Fruit fly (Drosophila melanogaster) whole organism, embryonic: Measurements from ENCODE around the gene CG46309.

ENCODE experiments used
- Adf1 ChIP-seq: fragments of 200-800 bp; sonication (Bioruptor generic); IDR thresholded peaks from 2 replicates; pipeline ENCODE4 v1.3.6; 2022; ENCODE audit warnings: missing biosample characterization, missing genetic modification characterization
- Atf3 ChIP-seq: fragments of 200-800 bp; sonication (Bioruptor generic); optimal IDR thresholded peaks from 3 replicates; lab custom pipeline; 2016; ENCODE audit warnings: missing biosample characterization, missing genetic modification characterization
- CG11504 ChIP-seq: fragments of 200-800 bp; sonication (Bioruptor generic); optimal IDR thresholded peaks from 3 replicates; lab custom pipeline; 2019; ENCODE audit warnings: missing biosample characterization, mild to moderate bottlenecking, missing genetic modification characterization, moderate library complexity
- CG13624 ChIP-seq: fragments of 200-800 bp; sonication (Bioruptor generic); optimal IDR thresholded peaks from 2 replicates; lab custom pipeline; 2016; ENCODE audit warnings: missing biosample characterization, missing genetic modification characterization
- CG17829 ChIP-seq: fragments of 200-800 bp; optimal IDR thresholded peaks from 2 replicates; lab custom pipeline; 2019; ENCODE audit warnings: missing biosample characterization, mild to moderate bottlenecking, missing genetic modification characterization, moderate library complexity
- CG18476 ChIP-seq: fragments of 200-800 bp; sonication (Bioruptor generic); optimal IDR thresholded peaks from 2 replicates; lab custom pipeline; 2016; ENCODE audit warnings: missing biosample characterization, mild to moderate bottlenecking, missing genetic modification characterization
- CG3065 ChIP-seq: fragments of 200-800 bp; sonication (Bioruptor generic); optimal IDR thresholded peaks from 2 replicates; lab custom pipeline; 2016; ENCODE audit warnings: missing biosample characterization, missing genetic modification characterization
- CG34224 ChIP-seq: fragments of 200-800 bp; sonication (Bioruptor generic); IDR thresholded peaks from 3 replicates; pipeline ENCODE4 v1.3.6; 2022; ENCODE audit warnings: missing biosample characterization, missing genetic modification characterization; ENCODE audit not compliant: partially characterized antibody
- CG34422 ChIP-seq: fragments of 200-800 bp; sonication (Bioruptor generic); IDR thresholded peaks from 3 replicates; pipeline ENCODE4 v1.3.6; 2022; ENCODE audit warnings: missing biosample characterization, missing genetic modification characterization
- CG7372 ChIP-seq: fragments of 200-800 bp; sonication (Bioruptor generic); IDR thresholded peaks from 2 replicates; pipeline ENCODE4 v1.3.6; 2022; ENCODE audit warnings: missing biosample characterization, missing genetic modification characterization
- CG7987 ChIP-seq: fragments of 200-800 bp; sonication (Bioruptor generic); optimal IDR thresholded peaks from 2 replicates; lab custom pipeline; 2018; ENCODE audit warnings: missing biosample characterization, mild to moderate bottlenecking, missing genetic modification characterization, moderate library complexity
- CG8290 ChIP-seq, 3 experiments: fragments of 200-800 bp; sonication (Bioruptor generic); optimal IDR thresholded peaks; 2 replicates each; lab custom pipeline; 2016 to 2019; ENCODE audit warnings: missing biosample characterization in 3 of 3, missing genetic modification characterization in 3 of 3, mild to moderate bottlenecking in 2 of 3, moderate library complexity in 1 of 3
- CG8765 ChIP-seq: fragments of 200-800 bp; sonication (Bioruptor generic); IDR thresholded peaks from 2 replicates; pipeline ENCODE4 v1.3.6; 2022; ENCODE audit warnings: missing biosample characterization, missing genetic modification characterization
- Ets65A ChIP-seq: fragments of 200-800 bp; sonication (Bioruptor generic); peaks from one replicate; lab custom pipeline; 2016; ENCODE audit warnings: missing biosample characterization, missing genetic modification characterization
- Fer1 ChIP-seq: fragments of 200-800 bp; sonication (Bioruptor generic); optimal IDR thresholded peaks from 2 replicates; lab custom pipeline; 2017; ENCODE audit warnings: missing biosample characterization, mild to moderate bottlenecking, missing genetic modification characterization
- H15 ChIP-seq: fragments of 200-800 bp; sonication (Bioruptor generic); IDR thresholded peaks from 3 replicates; pipeline ENCODE4 v1.3.6; 2022; ENCODE audit warnings: missing biosample characterization, missing genetic modification characterization
- Hr78 ChIP-seq, 2 experiments: fragments of 200-800 bp in 1 of 2; fragments of >200 bp in 1 of 2; sonication (Bioruptor generic) in 1 of 2; optimal IDR thresholded peaks; 2 replicates each; lab custom pipeline; 2017 to 2019; ENCODE audit warnings: missing biosample characterization in 2 of 2, missing genetic modification characterization in 2 of 2, mild to moderate bottlenecking in 1 of 2, moderate library complexity in 1 of 2
- Kr ChIP-seq: fragments of 200-800 bp; sonication (Bioruptor generic); optimal IDR thresholded peaks from 2 replicates; lab custom pipeline; 2017; ENCODE audit warnings: missing biosample characterization, mild to moderate bottlenecking, missing genetic modification characterization
- Pdp1 ChIP-seq, 2 experiments: fragments of 200-800 bp; sonication (Bioruptor generic); optimal IDR thresholded peaks; 3 replicates each; lab custom pipeline; 2016; ENCODE audit warnings: missing biosample characterization in 2 of 2, missing genetic modification characterization in 2 of 2, mild to moderate bottlenecking in 1 of 2, moderate library complexity in 1 of 2
- Ptx1 ChIP-seq: fragments of 200-800 bp; sonication (Bioruptor generic); IDR thresholded peaks from 2 replicates; pipeline ENCODE4 v1.3.6; 2022; ENCODE audit warnings: missing biosample characterization, missing genetic modification characterization
- Sox102F ChIP-seq: fragments of 200-800 bp; sonication (Bioruptor generic); optimal IDR thresholded peaks from 2 replicates; lab custom pipeline; 2018; ENCODE audit warnings: missing biosample characterization, mild to moderate bottlenecking, missing genetic modification characterization, moderate library complexity
- bbx ChIP-seq: fragments of 200-800 bp; sonication (Bioruptor generic); IDR thresholded peaks from 2 replicates; pipeline ENCODE4 v1.3.6; 2022; ENCODE audit warnings: missing biosample characterization, missing genetic modification characterization; ENCODE audit not compliant: partially characterized antibody
- cas ChIP-seq: fragments of 200-800 bp; sonication (Bioruptor generic); IDR thresholded peaks from 2 replicates; pipeline ENCODE4 v1.3.6; 2022; ENCODE audit warnings: missing biosample characterization, missing genetic modification characterization
- cg ChIP-seq: fragments of 200-800 bp; sonication (Bioruptor generic); optimal IDR thresholded peaks from 3 replicates; lab custom pipeline; 2019; ENCODE audit warnings: missing biosample characterization, mild to moderate bottlenecking, missing genetic modification characterization, moderate library complexity
- chinmo ChIP-seq: fragments of 200-800 bp; sonication (Bioruptor generic); IDR thresholded peaks from 4 replicates; pipeline ENCODE4 v1.3.6; 2022; ENCODE audit warnings: missing biosample characterization, missing genetic modification characterization; ENCODE audit not compliant: partially characterized antibody
- crp ChIP-seq, 2 experiments: fragments of 200-800 bp; sonication (Bioruptor generic); optimal IDR thresholded peaks; 2 replicates in 1 of 2; 3 replicates in 1 of 2; lab custom pipeline; 2017; ENCODE audit warnings: missing biosample characterization in 2 of 2, missing genetic modification characterization in 2 of 2, mild to moderate bottlenecking in 1 of 2, moderate library complexity in 1 of 2
- da ChIP-seq: fragments of 200-800 bp; sonication (Bioruptor generic); optimal IDR thresholded peaks from 2 replicates; lab custom pipeline; 2016; ENCODE audit warnings: missing biosample characterization, missing genetic modification characterization
- dpn ChIP-seq, 2 experiments: fragments of 200-800 bp; sonication (Bioruptor generic); optimal IDR thresholded peaks; 3 replicates each; lab custom pipeline; 2016; ENCODE audit warnings: missing biosample characterization in 2 of 2, missing genetic modification characterization in 2 of 2
- fd64A ChIP-seq: fragments of 200-800 bp; sonication (Bioruptor generic); optimal IDR thresholded peaks from 3 replicates; lab custom pipeline; 2018; ENCODE audit warnings: missing biosample characterization, mild to moderate bottlenecking, missing genetic modification characterization
- ind ChIP-seq: fragments of 200-800 bp; sonication (Bioruptor generic); optimal IDR thresholded peaks from 3 replicates; lab custom pipeline; 2016; ENCODE audit warnings: missing biosample characterization, missing genetic modification characterization
- insv ChIP-seq, 2 experiments: fragments of 200-800 bp; sonication (Bioruptor generic); optimal IDR thresholded peaks; 3 replicates each; lab custom pipeline; 2016 to 2018; ENCODE audit warnings: missing biosample characterization in 2 of 2, missing genetic modification characterization in 2 of 2
- lab ChIP-seq: fragments of 200-800 bp; sonication (Bioruptor generic); optimal IDR thresholded peaks from 3 replicates; lab custom pipeline; 2017; ENCODE audit warnings: missing biosample characterization, missing genetic modification characterization, mild to moderate bottlenecking, moderate library complexity, missing genetic modification reagents
- lov ChIP-seq, 2 experiments: fragments of 200-800 bp in 1 of 2; fragments of >200 bp in 1 of 2; sonication (Bioruptor generic) in 1 of 2; IDR thresholded peaks in 1 of 2; optimal IDR thresholded peaks in 1 of 2; 2 replicates in 1 of 2; 3 replicates in 1 of 2; pipeline versions ENCODE4 v1.3.6 to Lab custom; 2017 to 2022; ENCODE audit warnings: missing biosample characterization in 1 of 2, missing genetic modification characterization in 1 of 2
- onecut ChIP-seq: fragments of 200-800 bp; sonication (Bioruptor generic); IDR thresholded peaks from 2 replicates; pipeline ENCODE4 v1.3.6; 2022; ENCODE audit warnings: missing biosample characterization, missing genetic modification characterization
- org-1 ChIP-seq: fragments of 200-800 bp; sonication (Bioruptor generic); optimal IDR thresholded peaks from 2 replicates; lab custom pipeline; 2017; ENCODE audit warnings: missing biosample characterization, missing genetic modification characterization
- pnt ChIP-seq: fragments of 200-800 bp; sonication (Bioruptor generic); optimal IDR thresholded peaks from 3 replicates; lab custom pipeline; 2016; ENCODE audit warnings: missing biosample characterization, missing genetic modification characterization
- psq ChIP-seq: fragments of 200-800 bp; sonication (Bioruptor generic); optimal IDR thresholded peaks from 2 replicates; lab custom pipeline; 2017; ENCODE audit warnings: missing biosample characterization, missing genetic modification characterization
- ranshi ChIP-seq: fragments of 200-800 bp; sonication (Bioruptor generic); IDR thresholded peaks from 2 replicates; pipeline ENCODE4 v1.3.6; 2022; ENCODE audit warnings: missing biosample characterization, missing genetic modification characterization
- sd ChIP-seq: fragments of 200-800 bp; sonication (Bioruptor generic); optimal IDR thresholded peaks from 3 replicates; lab custom pipeline; 2018; ENCODE audit warnings: missing biosample characterization, mild to moderate bottlenecking, missing genetic modification characterization, moderate library complexity
- sens ChIP-seq: fragments of 200-800 bp; sonication (Bioruptor generic); peaks from one replicate; lab custom pipeline; 2016; ENCODE audit warnings: missing biosample characterization, missing genetic modification characterization
- sr ChIP-seq: fragments of 200-800 bp; sonication (Bioruptor generic); IDR thresholded peaks from 3 replicates; pipeline ENCODE4 v1.3.6; 2022; ENCODE audit warnings: missing biosample characterization, missing genetic modification characterization
- trem ChIP-seq: fragments of 200-800 bp; optimal IDR thresholded peaks from 3 replicates; lab custom pipeline; 2019; ENCODE audit warnings: missing biosample characterization, mild to moderate bottlenecking, missing genetic modification characterization, moderate library complexity
- unpg ChIP-seq: fragments of 200-800 bp; sonication (Bioruptor generic); optimal IDR thresholded peaks from 3 replicates; lab custom pipeline; 2018; ENCODE audit warnings: missing biosample characterization, mild to moderate bottlenecking, missing genetic modification characterization, moderate library complexity
- zen ChIP-seq: fragments of 200-800 bp; sonication (Bioruptor generic); optimal IDR thresholded peaks from 3 replicates; lab custom pipeline; 2018; ENCODE audit warnings: missing biosample characterization, mild to moderate bottlenecking, missing genetic modification characterization, moderate library complexity
- zfh1 ChIP-seq: fragments of 200-800 bp; sonication (Bioruptor generic); IDR thresholded peaks from 3 replicates; pipeline ENCODE4 v1.3.6; 2022; ENCODE audit warnings: missing biosample characterization, missing genetic modification characterization

Gene CG46309

dm6 chr2L:16275177-16275808, 23.7 kb upstream of the CG46309 start (continued):
- TF ChIP-seq crp (GFP tag; optimal IDR thresholded peaks at IDR 0.05; lab: Kevin White, UChicago) (peak in 1 of 2 experiments; percentile 67), Hr78 (GFP tag; optimal IDR thresholded peaks at IDR 0.05; lab: Kevin White, UChicago) (no peak), CG18476 (GFP tag; lab: Kevin White, UChicago) (no peak), ind (GFP tag; lab: Kevin White, UChicago) (no peak), CG11504 (tag; lab: Kevin White, UChicago) (peak; percentile 16), chinmo (0 out of 4 replicates have a peak, but pooled peaks have one; percentile 35), fd64A (no peak)
- TF ChIP-seq, all 482 proteins: peak for 19

- TF ChIP-seq Ets65A: peak; percentile 66
- no peak for TF ChIP-seq Pdp1 (GFP tag; optimal IDR thresholded peaks at IDR 0.05; lab: Kevin White, UChicago)
- no peak for TF ChIP-seq CG17829
- TF ChIP-seq CG7987 (GFP tag; lab: Kevin White, UChicago): no peak
- TF ChIP-seq ranshi (GFP tag; lab: Robert Waterston, UW): no peak
- TF ChIP-seq Fer1 (GFP tag; lab: Kevin White, UChicago): no peak
- TF ChIP-seq zen (tag; lab: Kevin White, UChicago): peak; percentile 70
Observed at dm6 chr2L:16274100-16274499, 22.5 kb upstream of the CG46309 start.

dm6 chr2L:16273439-16273838, 21.9 kb upstream of the CG46309 start:
- TF ChIP-seq CG8765 (GFP tag; lab: Robert Waterston, UW) (no peak), Ptx1 (GFP tag; lab: Robert Waterston, UW) (no peak), sens (GFP tag; lab: Kevin White, UChicago) (peak; percentile 20), pnt (GFP tag; lab: Kevin White, UChicago) (no peak), Adf1 (GFP tag; lab: Robert Waterston, UW) (no peak), insv (GFP tag; optimal IDR thresholded peaks at IDR 0.05; lab: Kevin White, UChicago) (no peak), unpg (GFP tag; lab: Kevin White, UChicago) (no peak), org-1 (no peak), da (GFP tag; lab: Kevin White, UChicago) (no peak), cas (no peak), lov (optimal IDR thresholded peaks at IDR 0.05; lab: Kevin White, UChicago) (no peak), lov (GFP tag; IDR thresholded peaks at IDR 0.05; lab: Robert Waterston, UW) (no peak), CG3065 (GFP tag; lab: Kevin White, UChicago) (no peak), zfh1 (GFP tag; lab: Robert Waterston, UW) (no peak), H15 (no peak), CG7372 (GFP tag; lab: Robert Waterston, UW) (no peak), lab (GFP tag; lab: Kevin White, UChicago) (no peak), chinmo (peak; percentile 85; the same call in 1 of the 4 replicates), Sox102F (GFP tag; lab: Kevin White, UChicago) (no peak), CG13624 (GFP tag; lab: Kevin White, UChicago) (peak; percentile 77), sr (no peak), Kr (no peak), onecut (GFP tag; lab: Robert Waterston, UW) (peak; percentile 44; the same call in 1 of the 2 replicates), sd (tag; lab: Kevin White, UChicago) (no peak), bbx (GFP tag; lab: Robert Waterston, UW) (no peak), Atf3 (GFP tag; lab: Kevin White, UChicago) (no peak), crp (GFP tag; optimal IDR thresholded peaks at IDR 0.05; lab: Kevin White, UChicago) (peak in 1 of 2 experiments; percentile 12), CG8290 (GFP tag; optimal IDR thresholded peaks at IDR 0.05; lab: Kevin White, UChicago) (no peak), CG8290 (tag; optimal IDR thresholded peaks at IDR 0.05; lab: Kevin White, UChicago) (no peak), cg (GFP tag; lab: Kevin White, UChicago) (peak; percentile 1), dpn (GFP tag; optimal IDR thresholded peaks at IDR 0.05; lab: Kevin White, UChicago) (no peak), CG34422 (GFP tag; lab: Robert Waterston, UW) (peak; percentile 9; the same call in 1 of the 3 replicates), trem (tag; lab: Kevin White, UChicago) (no peak), CG34224 (no peak), psq (GFP tag; lab: Kevin White, UChicago) (no peak)
